Worm (Caenorhabditis elegans) whole organism, mixed stage, embryonic: ENCODE results near the gene nlp-1.

Source experiments
- elt-1 ChIP-seq: sonication (generic microtip); optimal IDR thresholded peaks from 2 replicates; lab custom pipeline; 2017; ENCODE audit warnings: missing genetic modification characterization, mild to moderate bottlenecking, missing compliant biosample characterization, antibody characterized with exemption, moderate library complexity, borderline replicate concordance; ENCODE audit not compliant: insufficient read depth
- mab-5 ChIP-seq: fragments of 150-350 bp; optimal IDR thresholded peaks from 2 replicates; lab custom pipeline; 2014; ENCODE audit warnings: missing biosample characterization, missing genetic modification characterization
- mep-1 ChIP-seq: fragments of 150-350 bp; optimal IDR thresholded peaks from 2 replicates; lab custom pipeline; 2017; ENCODE audit warnings: missing biosample characterization, missing genetic modification reagents, missing genetic modification characterization, inconsistent platforms
- nhr-2 ChIP-seq: fragments of 150-350 bp; optimal IDR thresholded peaks from 2 replicates; lab custom pipeline; 2014; ENCODE audit warnings: missing biosample characterization, missing genetic modification characterization
- nhr-237 ChIP-seq: fragments of 150-350 bp; optimal IDR thresholded peaks from 2 replicates; lab custom pipeline; 2014; ENCODE audit warnings: missing biosample characterization, missing genetic modification characterization
- nhr-28 ChIP-seq: fragments of 150-350 bp; optimal IDR thresholded peaks from 2 replicates; lab custom pipeline; 2014; ENCODE audit warnings: missing biosample characterization, missing genetic modification characterization
- pha-4 ChIP-seq: fragments of 150-350 bp; optimal IDR thresholded peaks from 2 replicates; lab custom pipeline; 2018; ENCODE audit warnings: missing biosample characterization, missing genetic modification reagents, missing genetic modification characterization
- snpc-4 ChIP-seq: fragments of 150-350 bp; optimal IDR thresholded peaks from 2 replicates; lab custom pipeline; 2014; ENCODE audit warnings: missing biosample characterization, missing genetic modification characterization
- sptf-1 ChIP-seq: sonication (generic microtip); optimal IDR thresholded peaks from 2 replicates; lab custom pipeline; 2017; ENCODE audit warnings: mild to moderate bottlenecking, missing genetic modification characterization, moderate library complexity, missing compliant biosample characterization
- unc-39 ChIP-seq: fragments of 150-350 bp; optimal IDR thresholded peaks from 2 replicates; lab custom pipeline; 2014; ENCODE audit warnings: missing biosample characterization, missing genetic modification characterization
- zip-8 ChIP-seq: fragments of 150-350 bp; optimal IDR thresholded peaks from 2 replicates; lab custom pipeline; 2014; ENCODE audit warnings: missing biosample characterization, missing genetic modification characterization

DNA sequence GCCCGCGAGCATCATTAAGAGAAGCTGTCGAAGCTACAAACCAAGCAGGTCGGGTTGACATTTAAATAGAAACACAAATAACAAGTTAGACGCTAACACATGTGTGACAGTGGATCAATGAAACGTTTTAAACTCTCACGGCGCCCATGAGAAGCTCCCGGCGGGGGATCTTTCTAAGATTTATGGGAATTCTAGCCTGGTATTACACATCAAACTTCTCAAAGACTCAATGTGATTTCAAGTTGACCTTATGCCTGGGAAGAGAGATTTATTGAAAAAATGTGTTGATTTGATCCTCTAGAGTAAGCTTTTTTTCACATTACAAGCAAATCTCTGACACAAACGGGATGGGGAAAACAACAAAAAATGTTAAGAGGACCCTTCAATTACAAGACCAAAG lies 17.6 kb upstream of the nlp-1 start:
- no peak for TF ChIP-seq mab-5
- TF ChIP-seq unc-39 (tag; lab: Kevin White, UChicago) = no peak
- no peak for TF ChIP-seq snpc-4 (tag; lab: Kevin White, UChicago)
- TF ChIP-seq pha-4 (tag; lab: Kevin White, UChicago) = no peak
- no peak for TF ChIP-seq zip-8 (tag; lab: Kevin White, UChicago)
- TF ChIP-seq elt-1 (tag; lab: Kevin White, UChicago) = no peak
- TF ChIP-seq mep-1 (tag; lab: Kevin White, UChicago) = no peak
- no peak for TF ChIP-seq sptf-1 (tag; lab: Kevin White, UChicago)
- TF ChIP-seq nhr-2 (tag; lab: Kevin White, UChicago) = no peak
- TF ChIP-seq nhr-28 (tag; lab: Kevin White, UChicago) = no peak
- TF ChIP-seq nhr-237 = no peak
